Fruit fly (Drosophila melanogaster): ENCODE measurements around the gene Naa60.
A peak's percentile ranks its signal among the peaks of the same experiment; 100 is the strongest.

The Naa60 gene

DNA sequence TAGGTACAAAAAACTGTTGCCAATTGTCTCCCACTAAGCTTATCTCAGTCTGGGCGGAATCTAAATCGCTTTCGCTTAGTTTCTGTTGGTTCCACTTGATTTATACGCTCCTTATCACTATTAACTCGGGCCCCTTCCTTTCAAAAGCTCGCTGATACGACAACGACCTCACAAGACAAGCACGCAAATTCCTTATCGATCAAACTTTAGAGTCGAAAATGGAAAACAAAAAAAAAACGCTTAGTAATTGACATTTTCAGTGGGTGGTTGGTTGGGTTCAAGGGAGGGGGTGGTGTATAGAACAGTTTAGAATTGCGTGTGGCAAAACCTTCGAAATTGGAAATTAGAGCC is 35.2 kb upstream of the Naa60 start:
- no peak for TF ChIP-seq N (GFP tag; optimal IDR thresholded peaks at IDR 0.05)
- no peak for TF ChIP-seq dsf (GFP tag; optimal IDR thresholded peaks at IDR 0.05; ENCODE audit: borderline replicate concordance)
- TF ChIP-seq Jra (GFP tag; optimal IDR thresholded peaks at IDR 0.05) = no peak
- TF ChIP-seq fru (GFP tag; optimal IDR thresholded peaks at IDR 0.05) = no peak
- no peak for TF ChIP-seq h (GFP tag; optimal IDR thresholded peaks at IDR 0.05)
- TF ChIP-seq Dif (GFP tag; optimal IDR thresholded peaks at IDR 0.05; ENCODE audit: partially characterized antibody) = no peak
- no peak for TF ChIP-seq Hnf4 (GFP tag; optimal IDR thresholded peaks at IDR 0.05)
- no peak for TF ChIP-seq rgr (GFP tag; optimal IDR thresholded peaks at IDR 0.05)
- TF ChIP-seq dmrt93B (GFP tag; optimal IDR thresholded peaks at IDR 0.05) = no peak
- no peak for TF ChIP-seq sv (GFP tag; optimal IDR thresholded peaks at IDR 0.05)
- no peak for TF ChIP-seq CG32264 (GFP tag; optimal IDR thresholded peaks at IDR 0.05)
- no peak for TF ChIP-seq ey (GFP tag; optimal IDR thresholded peaks at IDR 0.05)
- no peak for TF ChIP-seq Rel (GFP tag; optimal IDR thresholded peaks at IDR 0.05)
- no peak for TF ChIP-seq Rel (tag; optimal IDR thresholded peaks at IDR 0.05)
- TF ChIP-seq Mio (GFP tag; optimal IDR thresholded peaks at IDR 0.05) = no peak
- TF ChIP-seq jim (GFP tag; optimal IDR thresholded peaks at IDR 0.05) = no peak
- TF ChIP-seq sage (GFP tag; optimal IDR thresholded peaks at IDR 0.05) = no peak
- no peak for TF ChIP-seq tai (GFP tag; optimal IDR thresholded peaks at IDR 0.05)
- TF ChIP-seq Myc (optimal IDR thresholded peaks at IDR 0.05) = no peak
- no peak for TF ChIP-seq Sp1 (GFP tag; optimal IDR thresholded peaks at IDR 0.05)

DNA sequence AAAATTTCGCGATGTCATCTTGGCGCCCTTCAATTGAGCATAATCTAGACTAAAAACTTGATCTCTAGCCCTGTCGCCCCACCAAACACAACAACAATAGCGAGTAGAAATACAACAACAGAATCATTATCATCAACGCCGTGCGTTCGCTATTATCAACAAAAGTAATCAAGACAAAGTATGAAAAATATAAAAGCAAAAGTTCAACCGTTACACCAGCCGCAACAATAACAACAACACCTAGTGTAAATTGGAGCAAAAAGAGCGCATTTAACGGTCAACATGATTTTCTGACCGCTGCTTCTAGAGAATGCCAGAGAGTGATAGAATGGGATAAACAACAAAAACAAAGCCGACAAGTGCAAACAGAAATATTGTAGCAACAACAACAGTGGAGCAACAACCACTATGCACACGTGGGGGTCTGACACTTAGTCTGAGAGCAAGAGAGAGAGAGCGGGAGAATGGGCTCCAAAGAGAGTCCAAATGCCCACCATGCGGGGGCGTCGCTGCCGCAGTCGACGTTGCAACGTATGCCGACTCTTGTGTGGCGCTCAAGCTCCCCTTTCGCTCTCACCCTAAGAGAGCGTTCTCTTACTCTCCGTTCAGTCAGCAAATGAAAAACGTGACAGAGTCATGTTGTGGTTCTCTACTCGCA is 34.3 kb upstream of the Naa60 start:
- TF ChIP-seq Dif (GFP tag; optimal IDR thresholded peaks at IDR 0.05; ENCODE audit: partially characterized antibody) (peak; percentile 98), HLH106 (tag; optimal IDR thresholded peaks at IDR 0.05) (no peak), pan (optimal IDR thresholded peaks at IDR 0.05) (no peak), GATAd (GFP tag; optimal IDR thresholded peaks at IDR 0.05) (no peak), Mio (GFP tag; optimal IDR thresholded peaks at IDR 0.05) (no peak), Myc (optimal IDR thresholded peaks at IDR 0.05) (no peak), woc (GFP tag; optimal IDR thresholded peaks at IDR 0.05) (no peak), Jra (GFP tag; optimal IDR thresholded peaks at IDR 0.05) (no peak), CG32264 (GFP tag; optimal IDR thresholded peaks at IDR 0.05) (no peak), lola (GFP tag; optimal IDR thresholded peaks at IDR 0.05) (no peak), Rel (GFP tag; optimal IDR thresholded peaks at IDR 0.05) (no peak), Rel (tag; optimal IDR thresholded peaks at IDR 0.05) (no peak), dl (GFP tag; optimal IDR thresholded peaks at IDR 0.05; ENCODE audit: insufficient read depth in 1 of 2, partially characterized antibody in 2 of 2) (peak; percentile 94 to 97), Sp1 (GFP tag; optimal IDR thresholded peaks at IDR 0.05) (no peak), tai (GFP tag; optimal IDR thresholded peaks at IDR 0.05) (no peak), N (GFP tag; optimal IDR thresholded peaks at IDR 0.05) (no peak), psq (GFP tag; optimal IDR thresholded peaks at IDR 0.05) (no peak), Dfd (GFP tag; optimal IDR thresholded peaks at IDR 0.05) (no peak), Abd-B (GFP tag; optimal IDR thresholded peaks at IDR 0.05) (no peak), Vsx2 (GFP tag; optimal IDR thresholded peaks at IDR 0.05; ENCODE audit: partially characterized antibody) (peak; percentile 82), dsf (GFP tag; optimal IDR thresholded peaks at IDR 0.05; ENCODE audit: borderline replicate concordance) (no peak), usp (GFP tag; optimal IDR thresholded peaks at IDR 0.05) (no peak), rgr (GFP tag; optimal IDR thresholded peaks at IDR 0.05) (no peak), Hr78 (GFP tag; optimal IDR thresholded peaks at IDR 0.05) (no peak), CG9705 (GFP tag; optimal IDR thresholded peaks at IDR 0.05) (no peak), ey (GFP tag; optimal IDR thresholded peaks at IDR 0.05) (no peak), jim (GFP tag; optimal IDR thresholded peaks at IDR 0.05) (no peak), sv (GFP tag; optimal IDR thresholded peaks at IDR 0.05) (no peak), OdsH (GFP tag; optimal IDR thresholded peaks at IDR 0.05) (no peak), br (GFP tag; optimal IDR thresholded peaks at IDR 0.05) (no peak), foxo (GFP tag; optimal IDR thresholded peaks at IDR 0.05) (no peak), brk (GFP tag; optimal IDR thresholded peaks at IDR 0.05) (no peak), h (GFP tag; optimal IDR thresholded peaks at IDR 0.05) (no peak), sage (GFP tag; optimal IDR thresholded peaks at IDR 0.05) (no peak), fru (GFP tag; optimal IDR thresholded peaks at IDR 0.05) (no peak), CrebA (GFP tag; optimal IDR thresholded peaks at IDR 0.05; ENCODE audit: borderline replicate concordance) (peak; percentile 54), dmrt93B (GFP tag; optimal IDR thresholded peaks at IDR 0.05) (no peak), Hnf4 (GFP tag; optimal IDR thresholded peaks at IDR 0.05) (no peak), Hr83 (GFP tag; optimal IDR thresholded peaks at IDR 0.05; ENCODE audit: poor library complexity, severe bottlenecking) (peak; percentile 75)

Measured in whole organism, wandering third instar larva.